Fruit fly (Drosophila melanogaster) whole organism: Measurements from ENCODE around the gene Ent1.

ENCODE experiments used
- CG8478 ChIP-seq: fragments of >200 bp; optimal IDR thresholded peaks from 2 replicates; lab custom pipeline; 2018; ENCODE audit warnings: inconsistent platforms
- Dll ChIP-seq: fragments of >200 bp; optimal IDR thresholded peaks from 2 replicates; lab custom pipeline; 2017
- EcR ChIP-seq, 2 experiments: fragments of >200 bp; optimal IDR thresholded peaks; 2 replicates each; lab custom pipeline; 2017; ENCODE audit warnings: missing biosample characterization in 2 of 2, missing genetic modification characterization in 2 of 2, missing genetic modification reagents in 2 of 2
- pan ChIP-seq: fragments of >200 bp; optimal IDR thresholded peaks from 2 replicates; lab custom pipeline; 2017
- psq ChIP-seq: fragments of >200 bp; optimal IDR thresholded peaks from 2 replicates; lab custom pipeline; 2017
- usp ChIP-seq: fragments of >200 bp; optimal IDR thresholded peaks from 2 replicates; lab custom pipeline; 2017; ENCODE audit warnings: missing biosample characterization, missing genetic modification characterization, mixed read lengths

DNA sequence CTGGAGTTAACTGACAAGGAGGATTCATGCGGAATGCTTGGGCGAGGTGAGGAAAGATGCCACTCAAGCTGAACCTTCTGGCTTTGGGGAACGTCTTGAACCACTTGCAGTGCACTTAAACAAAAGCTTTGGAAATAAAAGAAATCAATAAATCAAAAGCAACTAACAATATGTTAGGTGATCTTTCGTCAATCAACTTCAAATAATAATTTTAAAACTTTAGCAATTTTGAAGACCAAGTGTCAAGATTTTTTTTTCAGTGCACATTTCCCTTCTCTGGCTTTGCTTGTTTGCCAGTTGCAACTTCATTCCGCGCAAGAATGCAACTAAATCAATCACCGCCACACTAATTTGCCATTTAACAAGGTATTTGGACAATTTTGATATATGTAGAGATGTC lies 25.1 kb upstream of the Ent1 start:
- no peak for TF ChIP-seq CG8478 (lab: Kevin White, UChicago)
- TF ChIP-seq EcR (GFP tag; optimal IDR thresholded peaks at IDR 0.05; lab: Kevin White, UChicago): no peak
- TF ChIP-seq usp (GFP tag; lab: Kevin White, UChicago): no peak
- TF ChIP-seq Dll: no peak
- TF ChIP-seq psq (lab: Kevin White, UChicago): no peak
- no peak for TF ChIP-seq pan
